Fruit fly (Drosophila melanogaster) S2 (cell line): ENCODE data around the gene corn.

Experiments
- CG8478 ChIP-seq: fragments of >200 bp; optimal IDR thresholded peaks from 2 replicates; lab custom pipeline; 2018
- CTCF ChIP-seq, 2 experiments: fragments of >200 bp; optimal IDR thresholded peaks; 2 replicates each; lab custom pipeline; 2018

DNA sequence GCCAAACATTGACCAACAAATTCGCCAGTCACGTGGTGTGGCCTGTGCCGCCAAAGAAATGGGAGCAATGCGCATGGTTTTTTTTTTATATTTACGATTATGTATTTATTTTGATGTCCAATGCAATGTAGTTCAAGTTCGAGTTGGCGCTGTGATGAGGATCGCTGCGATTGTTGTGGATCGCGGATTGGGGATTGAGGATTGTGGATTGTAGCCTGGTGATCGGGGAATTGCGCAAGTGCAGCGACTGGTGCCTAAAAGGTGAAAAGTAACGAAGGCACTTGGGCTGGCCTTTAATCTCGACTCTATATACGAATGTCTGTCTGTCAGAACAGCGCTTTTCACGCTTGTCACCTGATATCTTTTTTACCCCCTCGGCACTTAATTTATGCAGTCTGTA, 52.4 kb downstream of the corn start:
- no peak for TF ChIP-seq CG8478 (lab: Kevin White, UChicago)
- TF ChIP-seq CTCF (optimal IDR thresholded peaks at IDR 0.05; lab: Kevin White, UChicago), result no peak
